2 worm cellular contexts compared by ENCODE assay signal in the genomic region with DNA sequence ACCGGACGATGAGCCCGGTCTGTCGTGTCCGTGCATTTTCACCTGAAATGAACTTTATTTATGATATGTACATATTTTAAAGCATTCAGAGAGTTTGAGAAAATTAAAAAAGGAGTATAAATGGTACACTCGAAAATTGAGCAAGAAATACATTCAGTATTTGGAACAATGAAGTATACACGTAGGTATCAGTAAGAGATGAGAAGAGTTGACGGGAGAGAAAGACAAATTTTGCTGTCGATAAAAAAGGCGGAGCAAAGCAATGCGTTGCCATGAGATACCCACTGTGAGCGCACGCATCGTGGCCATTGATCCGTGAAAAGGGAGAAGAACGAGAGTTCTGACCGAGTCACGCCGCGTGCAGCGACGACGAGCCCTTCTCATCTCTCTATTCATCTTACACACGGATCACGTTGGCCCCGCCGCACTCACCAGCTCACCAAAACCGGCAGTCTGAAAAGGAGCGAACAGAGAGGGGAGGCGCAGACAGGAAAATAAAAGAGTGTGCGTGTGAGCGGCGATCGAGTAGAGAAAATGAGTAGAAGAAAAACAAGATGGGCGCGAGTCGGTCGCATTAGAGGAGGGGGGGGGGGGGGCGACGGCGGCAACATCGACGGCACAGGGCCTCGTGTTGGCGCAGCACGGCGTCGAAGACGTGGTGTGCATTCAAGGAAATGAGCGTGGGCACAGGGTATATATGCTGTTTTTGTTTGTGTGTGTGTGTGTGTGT.
TF ChIP-seq lines count a peak whose summit lies in the region.

TSS of gene R04E5.8 (minus strand) at position 51 of the 730 bp plus-strand sequence.

TF ChIP-seq in whole organism, L2 larva, 48 proteins besides CTCF, POLR2A, EP300 and RAD21 (continued from another document):
- peak in 1 of 2 experiments; percentile 40 for TF ChIP-seq mdl-1 (tag; optimal IDR thresholded peaks at IDR 0.05; lab: Kevin White, UChicago)
- TF ChIP-seq nhr-23 (tag; optimal IDR thresholded peaks at IDR 0.05; lab: Kevin White, UChicago): no peak
- no peak for TF ChIP-seq nhr-12 (tag; optimal IDR thresholded peaks at IDR 0.05; lab: Kevin White, UChicago)
- peak; percentile 41 for TF ChIP-seq F13H6.1 (tag; optimal IDR thresholded peaks at IDR 0.05; lab: Kevin White, UChicago)
- TF ChIP-seq unc-62 (GFP tag; optimal IDR thresholded peaks at IDR 0.05; lab: Kevin White, UChicago): no peak
- TF ChIP-seq nhr-21 (tag; optimal IDR thresholded peaks at IDR 0.05; lab: Kevin White, UChicago): peak; percentile 12
- TF ChIP-seq C34F6.9 (tag; optimal IDR thresholded peaks at IDR 0.05; lab: Kevin White, UChicago): peak; percentile 37
- no peak for TF ChIP-seq ceh-82 (tag; optimal IDR thresholded peaks at IDR 0.05; lab: Kevin White, UChicago)
- no peak for TF ChIP-seq elt-1 (tag; optimal IDR thresholded peaks at IDR 0.05; lab: Kevin White, UChicago)
- no peak for TF ChIP-seq nhr-11 (tag; optimal IDR thresholded peaks at IDR 0.05; lab: Kevin White, UChicago)
- peak in 1 of 2 experiments; percentile 22 for TF ChIP-seq lsy-2 (tag; optimal IDR thresholded peaks at IDR 0.05; lab: Kevin White, UChicago)
- no peak for TF ChIP-seq elt-3 (tag; optimal IDR thresholded peaks at IDR 0.05; lab: Kevin White, UChicago)
- no peak for TF ChIP-seq sma-3 (GFP tag; optimal IDR thresholded peaks at IDR 0.05; lab: Kevin White, UChicago)
- TF ChIP-seq Y55F3AM.14 (GFP tag; optimal IDR thresholded peaks at IDR 0.05; lab: Kevin White, UChicago): peak; percentile 39
- TF ChIP-seq fos-1 (tag; optimal IDR thresholded peaks at IDR 0.05; lab: Kevin White, UChicago): no peak
- peak; percentile 35 for TF ChIP-seq lin-11 (tag; optimal IDR thresholded peaks at IDR 0.05; lab: Kevin White, UChicago)
- TF ChIP-seq lin-39 (tag; optimal IDR thresholded peaks at IDR 0.05; lab: Kevin White, UChicago): no peak
- TF ChIP-seq unc-55 (GFP tag; optimal IDR thresholded peaks at IDR 0.05; lab: Kevin White, UChicago): peak; percentile 31
- TF ChIP-seq nhr-237 (tag; optimal IDR thresholded peaks at IDR 0.05; lab: Kevin White, UChicago): no peak
- TF ChIP-seq sem-4 (tag; optimal IDR thresholded peaks at IDR 0.05; lab: Kevin White, UChicago): no peak
- TF ChIP-seq egl-27 (tag; optimal IDR thresholded peaks at IDR 0.05; lab: Kevin White, UChicago): no peak
- no peak for TF ChIP-seq R02D3.7 (tag; optimal IDR thresholded peaks at IDR 0.05; lab: Kevin White, UChicago)
- TF ChIP-seq ztf-1 (GFP tag; conservative IDR thresholded peaks at IDR 0.05; lab: Robert Waterston, UW): no peak
- no peak for TF ChIP-seq skn-1 (tag; optimal IDR thresholded peaks at IDR 0.05; lab: Kevin White, UChicago)
- no peak for TF ChIP-seq peb-1 (tag; optimal IDR thresholded peaks at IDR 0.05; lab: Kevin White, UChicago)
- TF ChIP-seq ceh-16 (tag; optimal IDR thresholded peaks at IDR 0.05; lab: Kevin White, UChicago): no peak
- no peak for TF ChIP-seq gmeb-1 (tag; optimal IDR thresholded peaks at IDR 0.05; lab: Kevin White, UChicago)
TF ChIP-seq in whole organism, L2 larva: peak in this region for 12.

TF ChIP-seq in whole organism, L4 larva, 104 proteins besides CTCF, POLR2A, EP300 and RAD21 (continued from another document):
- 0 out of 2 replicates have a peak, but pooled peaks have one; percentile 27 for TF ChIP-seq ceh-20 (GFP tag; IDR thresholded peaks at IDR 0.05; lab: Robert Waterston, UW)
- TF ChIP-seq mdl-1 (tag; optimal IDR thresholded peaks at IDR 0.05; lab: Kevin White, UChicago): peak in 1 of 2 experiments; percentile 78
- no peak for TF ChIP-seq nhr-237 (tag; optimal IDR thresholded peaks at IDR 0.05; lab: Kevin White, UChicago)
- no peak for TF ChIP-seq madf-9 (GFP tag; conservative IDR thresholded peaks at IDR 0.05; lab: Robert Waterston, UW)
- TF ChIP-seq mep-1 (tag; optimal IDR thresholded peaks at IDR 0.05; lab: Kevin White, UChicago): peak; percentile 51
- TF ChIP-seq F37D6.2 (tag; optimal IDR thresholded peaks at IDR 0.05; lab: Kevin White, UChicago): peak; percentile 38
- 0 out of 2 replicates have a peak, but pooled peaks have one; percentile 4 for TF ChIP-seq ceh-44 (GFP tag; IDR thresholded peaks at IDR 0.05; lab: Robert Waterston, UW)
- TF ChIP-seq F44E2.7 (GFP tag; IDR thresholded peaks at IDR 0.05; lab: Robert Waterston, UW): no peak
- peak in 1 of 2 experiments; percentile 38 for TF ChIP-seq lsy-2 (tag; optimal IDR thresholded peaks at IDR 0.05; lab: Kevin White, UChicago)
- 0 out of 2 replicates have a peak, but pooled peaks have one; percentile 14 for TF ChIP-seq dmd-6 (GFP tag; IDR thresholded peaks at IDR 0.05; lab: Robert Waterston, UW)
- no peak for TF ChIP-seq unc-62 (GFP tag; optimal IDR thresholded peaks at IDR 0.05 in 1 of 2; lab: Kevin White, UChicago)
- TF ChIP-seq unc-62 (tag; optimal IDR thresholded peaks at IDR 0.05; lab: Kevin White, UChicago): no peak
